Worm (Caenorhabditis elegans) whole organism, L4 larva: ENCODE measurements around the gene ZK938.10.

ENCODE experiments used
- F10B5.3 ChIP-seq: sonication (generic microtip); optimal IDR thresholded peaks from 2 replicates; lab custom pipeline; 2016; ENCODE audit warnings: mild to moderate bottlenecking, missing genetic modification characterization, missing compliant biosample characterization
- F44E2.7 ChIP-seq: fragments of 200-800 bp; sonication (Bioruptor generic); IDR thresholded peaks from 2 replicates; pipeline ENCODE4 v2.1.2; 2022; ENCODE audit warnings: missing genetic modification characterization, missing compliant biosample characterization
- T26A8.4 ChIP-seq: fragments of 200-800 bp; sonication (Bioruptor generic); IDR thresholded peaks from 2 replicates; pipeline ENCODE4 v1.3.6; 2022; ENCODE audit warnings: missing genetic modification characterization, missing compliant biosample characterization
- Y105C5A.15 ChIP-seq: fragments of 200-800 bp; sonication (Bioruptor generic); IDR thresholded peaks from 2 replicates; pipeline ENCODE4 v1.3.6; 2022; ENCODE audit warnings: missing genetic modification characterization, missing compliant biosample characterization
- Y48G9A.11 ChIP-seq: fragments of 200-800 bp; sonication (Bioruptor generic); IDR thresholded peaks from 2 replicates; pipeline ENCODE4 v1.3.6; 2022; ENCODE audit warnings: missing genetic modification reagents, missing genetic modification characterization, missing compliant biosample characterization
- ZK337.2 ChIP-seq: fragments of 200-800 bp; sonication (Bioruptor generic); IDR thresholded peaks from 2 replicates; pipeline ENCODE4 v1.3.6; 2022; ENCODE audit warnings: missing genetic modification reagents, missing genetic modification characterization, missing compliant biosample characterization
- aha-1 ChIP-seq: fragments of 150-350 bp; peaks from one replicate; lab custom pipeline; 2014; ENCODE audit warnings: missing biosample characterization, missing genetic modification characterization
- daf-16 ChIP-seq, 3 experiments: sonication (generic microtip); optimal IDR thresholded peaks; 2 replicates each; lab custom pipeline; 2016 to 2017; ENCODE audit warnings: missing genetic modification characterization in 3 of 3, missing genetic modification reagents in 3 of 3, mild to moderate bottlenecking in 2 of 3, missing compliant biosample characterization in 2 of 3, missing biosample characterization in 1 of 3, moderate library complexity in 1 of 3
- dpl-1 ChIP-seq: fragments of 150-350 bp; optimal IDR thresholded peaks from 2 replicates; lab custom pipeline; 2014; ENCODE audit warnings: missing biosample characterization, missing genetic modification reagents, missing genetic modification characterization
- duxl-1 ChIP-seq: sonication (generic microtip); optimal IDR thresholded peaks from 2 replicates; lab custom pipeline; 2016; ENCODE audit warnings: mild to moderate bottlenecking, missing genetic modification characterization, moderate library complexity, missing compliant biosample characterization; ENCODE audit not compliant: poor library complexity
- dve-1 ChIP-seq: sonication (generic microtip); optimal IDR thresholded peaks from 2 replicates; lab custom pipeline; 2017; ENCODE audit warnings: antibody characterized with exemption, mild to moderate bottlenecking, missing genetic modification characterization, missing compliant biosample characterization; ENCODE audit not compliant: insufficient read depth
- egl-43 ChIP-seq: fragments of 200-800 bp; sonication (Bioruptor generic); IDR thresholded peaks from 2 replicates; pipeline ENCODE4 v1.3.6; 2022; ENCODE audit warnings: missing genetic modification reagents, missing genetic modification characterization, missing compliant biosample characterization
- fos-1 ChIP-seq: fragments of 150-350 bp; optimal IDR thresholded peaks from 2 replicates; lab custom pipeline; 2014; ENCODE audit warnings: missing biosample characterization, missing genetic modification characterization
- hif-1 ChIP-seq, 2 experiments: sonication (generic microtip); optimal IDR thresholded peaks; 2 replicates each; lab custom pipeline; 2016 to 2017; ENCODE audit warnings: missing compliant biosample characterization in 2 of 2, missing genetic modification characterization in 2 of 2, missing genetic modification reagents in 2 of 2, missing genotype in 2 of 2, mild to moderate bottlenecking in 1 of 2
- hlh-30 ChIP-seq: sonication (generic microtip); optimal IDR thresholded peaks from 2 replicates; lab custom pipeline; 2017; ENCODE audit warnings: antibody characterized with exemption, mild to moderate bottlenecking, missing genetic modification characterization, missing compliant biosample characterization; ENCODE audit not compliant: insufficient read depth
- lim-7 ChIP-seq: fragments of 200-800 bp; sonication (Bioruptor generic); IDR thresholded peaks from 2 replicates; pipeline ENCODE4 v1.3.6; 2022; ENCODE audit warnings: missing genetic modification characterization, missing compliant biosample characterization
- lin-1 ChIP-seq: fragments of 200-800 bp; sonication (Bioruptor generic); IDR thresholded peaks from 2 replicates; pipeline ENCODE4 v1.3.6; 2022; ENCODE audit warnings: missing genetic modification reagents, missing genetic modification characterization, missing compliant biosample characterization
- lsy-2 ChIP-seq, 2 experiments: fragments of 150-350 bp in 1 of 2; sonication (generic microtip) in 1 of 2; optimal IDR thresholded peaks; 2 replicates each; lab custom pipeline; 2014 to 2017; ENCODE audit warnings: missing biosample characterization in 2 of 2, missing genetic modification characterization in 2 of 2
- madf-9 ChIP-seq: fragments of 200-800 bp; sonication (Bioruptor generic); conservative IDR thresholded peaks from 2 replicates; pipeline ENCODE4 v1.3.6; 2022; ENCODE audit warnings: missing genetic modification reagents, missing genetic modification characterization, missing compliant biosample characterization
- mdl-1 ChIP-seq, 2 experiments: fragments of 150-350 bp in 1 of 2; sonication (generic microtip) in 1 of 2; optimal IDR thresholded peaks; 2 replicates each; lab custom pipeline; 2014 to 2017; ENCODE audit warnings: missing biosample characterization in 2 of 2, missing genetic modification characterization in 2 of 2
- mes-2 ChIP-seq: sonication (generic microtip); optimal IDR thresholded peaks from 2 replicates; lab custom pipeline; 2016; ENCODE audit warnings: missing genotype, mild to moderate bottlenecking, missing genetic modification characterization, missing compliant biosample characterization; ENCODE audit not compliant: poor library complexity, severe bottlenecking
- mxl-3 ChIP-seq: fragments of 200-800 bp; sonication (Bioruptor generic); optimal IDR thresholded peaks from 2 replicates; lab custom pipeline; 2018; ENCODE audit warnings: mild to moderate bottlenecking, missing genetic modification characterization, missing compliant biosample characterization
- nhr-102 ChIP-seq: sonication (generic microtip); optimal IDR thresholded peaks from 2 replicates; lab custom pipeline; 2016; ENCODE audit warnings: mild to moderate bottlenecking, missing genetic modification characterization, moderate library complexity, missing compliant biosample characterization
- nhr-11 ChIP-seq: fragments of 150-350 bp; optimal IDR thresholded peaks from 2 replicates; lab custom pipeline; 2014; ENCODE audit warnings: missing biosample characterization, missing genetic modification characterization
- nhr-237 ChIP-seq: sonication (generic microtip); optimal IDR thresholded peaks from 2 replicates; lab custom pipeline; 2017; ENCODE audit warnings: missing biosample characterization, missing genetic modification characterization
- nhr-25 ChIP-seq: sonication (generic microtip); optimal IDR thresholded peaks from 2 replicates; lab custom pipeline; 2017; ENCODE audit warnings: missing genetic modification characterization, mild to moderate bottlenecking, missing compliant biosample characterization, antibody characterized with exemption, moderate library complexity, borderline replicate concordance; ENCODE audit not compliant: insufficient read depth
- nhr-28 ChIP-seq: fragments of 150-350 bp; optimal IDR thresholded peaks from 2 replicates; lab custom pipeline; 2014; ENCODE audit warnings: missing biosample characterization, missing genetic modification characterization
- nhr-77 ChIP-seq: fragments of 150-350 bp; optimal IDR thresholded peaks from 2 replicates; lab custom pipeline; 2014; ENCODE audit warnings: missing biosample characterization, missing genetic modification characterization
- php-3 ChIP-seq: fragments of 200-800 bp; sonication (Bioruptor generic); IDR thresholded peaks from 2 replicates; pipeline ENCODE4 v1.3.6; 2022; ENCODE audit warnings: missing genetic modification reagents, missing genetic modification characterization, missing compliant biosample characterization
- pqm-1 ChIP-seq: sonication (generic microtip); optimal IDR thresholded peaks from 2 replicates; lab custom pipeline; 2017; ENCODE audit warnings: missing biosample characterization, missing genetic modification characterization
- skn-1 ChIP-seq: fragments of 150-350 bp; optimal IDR thresholded peaks from 2 replicates; lab custom pipeline; 2014; ENCODE audit warnings: missing biosample characterization, missing genetic modification characterization
- snpc-4 ChIP-seq: fragments of 150-350 bp; optimal IDR thresholded peaks from 2 replicates; lab custom pipeline; 2014; ENCODE audit warnings: missing biosample characterization, missing genetic modification characterization
- spr-1 ChIP-seq: sonication (generic microtip); optimal IDR thresholded peaks from 2 replicates; lab custom pipeline; 2016; ENCODE audit warnings: mild to moderate bottlenecking, missing genetic modification characterization, missing compliant biosample characterization
- spr-3 ChIP-seq: fragments of 200-800 bp; sonication (Bioruptor generic); optimal IDR thresholded peaks from 2 replicates; lab custom pipeline; 2018; ENCODE audit warnings: mild to moderate bottlenecking, missing genetic modification characterization, missing compliant biosample characterization
- tra-1 ChIP-seq: fragments of 200-800 bp; sonication (Bioruptor generic); IDR thresholded peaks from 2 replicates; pipeline ENCODE4 v1.3.6; 2022; ENCODE audit warnings: missing genetic modification reagents, missing genetic modification characterization, missing compliant biosample characterization
- unc-130 ChIP-seq: sonication (generic microtip); optimal IDR thresholded peaks from 2 replicates; lab custom pipeline; 2016; ENCODE audit warnings: missing genetic modification reagents, missing genetic modification characterization, missing compliant biosample characterization
- unc-39 ChIP-seq: sonication (generic microtip); optimal IDR thresholded peaks from 2 replicates; lab custom pipeline; 2017; ENCODE audit warnings: missing biosample characterization, missing genetic modification characterization
- unc-62 ChIP-seq, 3 experiments: fragments of 150-350 bp in 1 of 3; sonication (generic microtip); optimal IDR thresholded peaks in 2 of 3; peaks in 1 of 3; 1 replicate in 1 of 3; 2 replicates in 2 of 3; lab custom pipeline; 2014 to 2017; ENCODE audit warnings: missing biosample characterization in 3 of 3, missing genetic modification characterization in 3 of 3, missing genetic modification reagents in 3 of 3, missing genotype in 1 of 3
- vab-7 ChIP-seq: fragments of 200-800 bp; sonication (Bioruptor generic); IDR thresholded peaks from 2 replicates; pipeline ENCODE4 v1.3.6; 2022; ENCODE audit warnings: missing genetic modification reagents, missing genetic modification characterization, missing compliant biosample characterization
- zfp-3 ChIP-seq: fragments of 200-800 bp; sonication (Bioruptor generic); conservative IDR thresholded peaks from 2 replicates; pipeline ENCODE4 v1.3.6; 2022; ENCODE audit warnings: missing genetic modification reagents, missing genetic modification characterization, missing compliant biosample characterization

ZK938.10 gene

DNA sequence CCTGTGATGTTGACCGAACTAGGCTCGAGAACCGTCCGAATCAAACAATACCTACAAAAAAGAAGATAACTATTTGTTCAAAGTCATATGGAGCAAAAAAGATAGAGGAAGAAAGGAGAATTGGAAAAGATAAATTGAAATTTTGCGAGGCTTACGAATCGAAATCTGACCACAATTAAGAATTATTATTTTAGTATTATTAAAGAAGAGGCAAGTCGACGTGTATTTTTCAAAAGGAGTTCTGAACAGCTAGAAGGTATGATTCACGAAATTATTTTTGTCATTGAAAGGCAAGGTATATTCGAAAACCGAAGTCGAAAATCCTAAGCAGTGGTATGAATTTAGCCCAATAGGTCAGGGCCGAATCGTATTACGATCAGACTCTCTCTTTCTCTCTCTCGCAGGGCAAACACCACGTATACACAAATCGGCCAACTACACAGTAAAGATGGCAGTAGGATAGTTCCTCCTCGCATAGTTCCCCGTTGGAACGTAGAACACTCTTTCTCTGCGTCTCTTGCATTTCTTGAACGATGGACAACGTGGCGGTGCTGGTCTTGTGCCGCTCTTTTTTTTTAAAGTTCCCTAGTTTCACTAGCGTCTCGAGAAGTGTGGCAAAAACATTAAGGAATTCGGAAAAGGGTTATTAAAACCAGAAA is 40.3 kb upstream of the ZK938.10 start, which contains the start of gene vgln-1:
Gene vgln-1 (minus strand): TSS at position 51 of the 659 bp plus-strand sequence.
- TF ChIP-seq mdl-1 (tag; optimal IDR thresholded peaks at IDR 0.05; lab: Kevin White, UChicago) (peak in 1 of 2 experiments; percentile 35), hlh-30 (tag; lab: Kevin White, UChicago) (peak; percentile 50), nhr-28 (tag; lab: Kevin White, UChicago) (peak; percentile 14), php-3 (GFP tag; lab: Robert Waterston, UW) (no peak), mxl-3 (GFP tag; lab: Kevin White, UChicago) (peak; percentile 61), vab-7 (no peak), dpl-1 (GFP tag; lab: Kevin White, UChicago) (peak; percentile 16), lin-1 (GFP tag; lab: Robert Waterston, UW) (no peak), mes-2 (tag; lab: Kevin White, UChicago) (peak; percentile 31), nhr-11 (tag; lab: Kevin White, UChicago) (peak; percentile 31), aha-1 (tag; lab: Kevin White, UChicago) (peak; percentile 58), nhr-237 (tag; lab: Kevin White, UChicago) (no peak), unc-62 (GFP tag; optimal IDR thresholded peaks at IDR 0.05 in 1 of 2; lab: Kevin White, UChicago) (peak in 1 of 2 experiments; percentile 60), unc-62 (tag; optimal IDR thresholded peaks at IDR 0.05; lab: Kevin White, UChicago) (no peak), nhr-25 (tag; lab: Kevin White, UChicago) (peak; percentile 55), hif-1 (tag; optimal IDR thresholded peaks at IDR 0.05; lab: Kevin White, UChicago) (no peak), Y105C5A.15 (0 out of 2 replicates have a peak, but pooled peaks have one; percentile 37), daf-16 (GFP tag; optimal IDR thresholded peaks at IDR 0.05; lab: Kevin White, UChicago) (no peak), daf-16 (tag; optimal IDR thresholded peaks at IDR 0.05; lab: Kevin White, UChicago) (no peak), egl-43 (GFP tag; lab: Robert Waterston, UW) (0 out of 2 replicates have a peak, but pooled peaks have one; percentile 10), lsy-2 (tag; optimal IDR thresholded peaks at IDR 0.05; lab: Kevin White, UChicago) (peak in 1 of 2 experiments; percentile 46), Y48G9A.11 (GFP tag; lab: Robert Waterston, UW) (no peak), ZK337.2 (GFP tag; lab: Robert Waterston, UW) (0 out of 2 replicates have a peak, but pooled peaks have one; percentile 13)

DNA sequence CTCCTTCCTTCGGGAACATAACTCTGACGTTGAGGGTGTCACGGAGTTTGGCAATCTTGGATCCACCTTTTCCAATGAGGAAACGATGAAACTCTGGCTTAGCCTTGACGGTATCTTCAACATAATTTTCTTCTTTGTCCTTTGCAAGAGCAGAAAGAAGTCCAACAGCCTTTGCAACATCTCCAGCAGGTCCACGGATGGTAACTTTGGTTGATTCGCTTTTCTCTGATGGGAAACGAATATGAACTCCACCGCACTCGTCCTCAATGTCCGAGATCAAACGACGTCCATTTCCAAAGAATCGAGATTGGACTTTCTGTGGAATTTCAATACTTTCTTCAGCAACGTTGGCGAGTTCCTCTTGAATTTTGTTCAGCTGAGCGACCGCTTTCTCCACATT is 37.7 kb upstream of the ZK938.10 start:
- TF ChIP-seq snpc-4 (tag; lab: Kevin White, UChicago), result no peak
- TF ChIP-seq F44E2.7 (GFP tag; lab: Robert Waterston, UW), result no peak
- TF ChIP-seq unc-62 (GFP tag; optimal IDR thresholded peaks at IDR 0.05 in 1 of 2; lab: Kevin White, UChicago), result peak in 1 of 2 experiments; percentile 93
- no peak for TF ChIP-seq unc-62 (tag; optimal IDR thresholded peaks at IDR 0.05; lab: Kevin White, UChicago)
- no peak for TF ChIP-seq unc-39 (tag; lab: Kevin White, UChicago)
- TF ChIP-seq, all 104 proteins: peak for 1

DNA sequence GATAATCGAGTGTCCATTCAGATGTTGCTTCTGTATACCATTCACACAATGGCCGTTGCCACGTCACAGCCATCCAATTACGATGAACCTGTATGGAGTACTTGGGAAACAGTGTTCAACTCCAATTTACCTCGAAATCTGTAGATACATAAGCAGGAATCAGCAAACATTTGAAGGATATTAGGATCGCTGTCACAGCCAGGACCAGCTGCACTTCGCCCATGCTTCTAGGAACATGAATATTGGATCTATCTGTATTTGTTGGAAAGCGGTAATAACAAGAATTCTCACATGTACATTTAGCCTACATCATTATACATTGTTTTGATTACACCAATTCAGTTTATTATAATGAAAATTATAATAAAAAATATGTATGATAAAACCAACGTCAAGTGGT is 35.4 kb upstream of the ZK938.10 start, which contains the start of gene algn-8:
Gene algn-8 (minus strand): TSS at position 227 of the 400 bp plus-strand sequence.
- TF ChIP-seq lim-7 (GFP tag; lab: Robert Waterston, UW), result 0 out of 2 replicates have a peak, but pooled peaks have one; percentile 18
- no peak for TF ChIP-seq dve-1 (tag; lab: Kevin White, UChicago)
- TF ChIP-seq nhr-77 (tag; lab: Kevin White, UChicago), result no peak
- no peak for TF ChIP-seq php-3 (GFP tag; lab: Robert Waterston, UW)
- TF ChIP-seq skn-1 (tag; lab: Kevin White, UChicago), result no peak
- TF ChIP-seq fos-1 (tag; lab: Kevin White, UChicago), result no peak
- TF ChIP-seq spr-3 (GFP tag; lab: Kevin White, UChicago), result peak; percentile 10
- peak; percentile 22 for TF ChIP-seq mes-2 (tag; lab: Kevin White, UChicago)
- TF ChIP-seq F10B5.3 (tag; lab: Kevin White, UChicago), result peak; percentile 3
- peak; percentile 32 for TF ChIP-seq nhr-102 (tag; lab: Kevin White, UChicago)
- TF ChIP-seq unc-130 (GFP tag; lab: Kevin White, UChicago), result no peak
- TF ChIP-seq zfp-3, result 0 out of 2 replicates have a peak, but pooled peaks have one; percentile 29
- TF ChIP-seq pqm-1 (tag; lab: Kevin White, UChicago), result no peak
- peak; percentile 46 for TF ChIP-seq duxl-1 (tag; lab: Kevin White, UChicago)
- no peak for TF ChIP-seq nhr-237 (tag; lab: Kevin White, UChicago)
- no peak for TF ChIP-seq hlh-30 (tag; lab: Kevin White, UChicago)
- TF ChIP-seq nhr-25 (tag; lab: Kevin White, UChicago), result peak; percentile 26
- no peak for TF ChIP-seq madf-9 (GFP tag; lab: Robert Waterston, UW)
- TF ChIP-seq spr-1 (tag; lab: Kevin White, UChicago), result no peak
- no peak for TF ChIP-seq snpc-4 (tag; lab: Kevin White, UChicago)
- TF ChIP-seq T26A8.4 (GFP tag; lab: Robert Waterston, UW), result 0 out of 2 replicates have a peak, but pooled peaks have one; percentile 49
- TF ChIP-seq tra-1, result 0 out of 2 replicates have a peak, but pooled peaks have one; percentile 16
